Worm (Caenorhabditis elegans) whole organism, midembryonic: ENCODE results near the gene sec-15.

Experiments
- T22C8.4 ChIP-seq: fragments of 200-800 bp; sonication (Bioruptor generic); IDR thresholded peaks from 2 replicates; pipeline ENCODE4 v1.3.6; 2022; ENCODE audit warnings: missing genetic modification characterization, missing compliant biosample characterization
- cog-1 ChIP-seq: sonication (generic microtip); optimal IDR thresholded peaks from 2 replicates; lab custom pipeline; 2016; ENCODE audit warnings: missing genetic modification characterization, missing compliant biosample characterization
- flt-1 ChIP-seq: fragments of 200-800 bp; sonication (Bioruptor generic); IDR thresholded peaks from 2 replicates; pipeline ENCODE4 v1.3.6; 2022; ENCODE audit warnings: missing genetic modification characterization, missing compliant biosample characterization
- klf-2 ChIP-seq: fragments of 200-800 bp; sonication (Bioruptor generic); conservative IDR thresholded peaks from 2 replicates; pipeline ENCODE4 v1.3.6; 2022; ENCODE audit warnings: missing genetic modification reagents, missing genetic modification characterization, missing compliant biosample characterization
- med-1 ChIP-seq: sonication (generic microtip); optimal IDR thresholded peaks from 2 replicates; lab custom pipeline; 2017; ENCODE audit warnings: missing genetic modification characterization, mild to moderate bottlenecking, missing compliant biosample characterization, antibody characterized with exemption, missing genetic modification reagents; ENCODE audit not compliant: insufficient read depth
- ref-1 ChIP-seq: fragments of 200-800 bp; sonication (Bioruptor generic); conservative IDR thresholded peaks from 2 replicates; pipeline ENCODE4 v1.3.6; 2022; ENCODE audit warnings: missing genetic modification reagents, missing genetic modification characterization, missing compliant biosample characterization
- tab-1 ChIP-seq: fragments of 200-800 bp; sonication (Bioruptor generic); IDR thresholded peaks from 2 replicates; pipeline ENCODE4 v1.3.6; 2022; ENCODE audit warnings: missing genetic modification characterization, missing compliant biosample characterization
- ztf-23 ChIP-seq: fragments of 200-800 bp; sonication (Bioruptor generic); IDR thresholded peaks from 2 replicates; pipeline ENCODE4 v1.3.6; 2022; ENCODE audit warnings: missing genetic modification reagents, missing genetic modification characterization, missing compliant biosample characterization
- ztf-29 ChIP-seq: fragments of 200-800 bp; sonication (Bioruptor generic); IDR thresholded peaks from 2 replicates; pipeline ENCODE4 v1.3.6; 2022; ENCODE audit warnings: missing genetic modification reagents, missing genetic modification characterization, missing compliant biosample characterization

The sec-15 gene

DNA sequence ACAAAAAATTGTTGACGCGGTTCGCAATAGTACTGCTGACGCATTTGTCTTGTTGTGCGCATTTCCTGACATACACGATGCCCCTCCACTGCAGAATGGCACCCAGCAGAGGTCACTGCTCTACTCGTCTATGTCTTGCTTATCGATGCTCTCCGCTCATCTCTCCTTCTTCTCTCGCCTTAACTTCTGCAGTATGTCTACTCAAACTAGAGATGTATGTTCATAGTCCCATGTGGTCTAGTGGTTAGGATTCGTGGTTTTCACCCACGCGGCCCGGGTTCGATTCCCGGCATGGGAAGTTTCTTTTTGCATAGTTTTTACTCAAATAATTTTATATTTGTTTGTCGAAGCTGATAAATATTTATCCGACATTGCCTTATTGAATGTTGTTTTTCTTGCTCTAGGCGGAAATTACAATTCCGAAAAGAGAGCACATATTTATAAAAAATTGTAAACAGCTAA, 403 bp upstream of the sec-15 start, which contains the start of gene C28G1.2:
TSS of gene C28G1.2 (plus strand) at position 130 of the 462 bp plus-strand sequence.
- TF ChIP-seq ref-1 (peak; percentile 96), med-1 (GFP tag; lab: Kevin White, UChicago) (peak; percentile 86), flt-1 (GFP tag; lab: Robert Waterston, UW) (peak; percentile 99), klf-2 (GFP tag; lab: Robert Waterston, UW) (peak; percentile 95), ztf-23 (GFP tag; lab: Robert Waterston, UW) (peak; percentile 98), tab-1 (peak; percentile 98), T22C8.4 (GFP tag; lab: Robert Waterston, UW) (peak; percentile 97), ztf-29 (GFP tag; lab: Robert Waterston, UW) (peak; percentile 97), cog-1 (tag; lab: Kevin White, UChicago) (peak; percentile 93)

DNA sequence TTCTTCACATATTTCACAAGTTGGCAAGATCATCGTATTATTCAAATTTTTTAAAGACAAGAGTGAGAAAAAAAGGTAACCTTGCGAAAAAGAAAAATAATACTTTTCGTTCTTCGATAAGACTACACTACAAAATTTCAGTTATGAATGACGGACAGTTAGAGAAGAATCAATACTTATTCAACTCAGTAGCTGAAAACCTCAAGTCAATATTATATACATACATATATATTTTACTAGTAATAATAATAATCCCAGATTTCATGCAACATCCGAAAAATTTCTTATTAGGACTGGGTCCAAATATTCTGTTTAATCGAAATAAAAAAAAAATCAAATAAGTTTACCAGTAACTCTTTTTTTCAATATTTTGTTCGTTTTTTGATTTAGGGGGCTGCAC, 4.4 kb downstream of the sec-15 start, which contains the start of gene C28G1.6:
TSS of gene C28G1.6 (minus strand) at position 101 of the 400 bp plus-strand sequence.
- TF ChIP-seq ztf-29 (GFP tag; lab: Robert Waterston, UW) (no peak), T22C8.4 (GFP tag; lab: Robert Waterston, UW) (no peak), med-1 (GFP tag; lab: Kevin White, UChicago) (no peak), cog-1 (tag; lab: Kevin White, UChicago) (no peak), klf-2 (GFP tag; lab: Robert Waterston, UW) (no peak), tab-1 (no peak), ref-1 (no peak), flt-1 (GFP tag; lab: Robert Waterston, UW) (no peak), ztf-23 (GFP tag; lab: Robert Waterston, UW) (no peak)

DNA sequence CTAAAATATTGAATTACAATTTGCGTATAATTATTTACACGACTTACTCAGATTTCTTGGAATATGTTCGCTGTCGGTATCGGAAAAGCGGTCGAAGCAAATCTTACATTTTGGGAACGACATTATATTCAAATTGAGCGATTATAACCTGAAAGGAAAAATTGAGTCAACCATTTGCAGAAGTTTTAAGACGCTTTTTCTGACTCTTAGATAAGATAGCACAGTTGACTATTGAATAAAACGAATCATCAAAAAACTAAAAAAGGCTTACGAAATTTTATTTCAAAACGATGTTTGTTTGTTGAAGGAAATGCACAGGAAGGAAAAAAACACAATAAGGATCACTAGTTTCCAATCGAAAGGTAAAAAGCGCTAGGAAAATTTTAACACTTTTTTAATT, 7.2 kb downstream of the sec-15 start, which contains the start of gene rcs-1:
TSS of gene rcs-1 (minus strand) at position 176 of the 400 bp plus-strand sequence.
- TF ChIP-seq T22C8.4 (GFP tag; lab: Robert Waterston, UW) (no peak), med-1 (GFP tag; lab: Kevin White, UChicago) (no peak), ztf-29 (GFP tag; lab: Robert Waterston, UW) (no peak), flt-1 (GFP tag; lab: Robert Waterston, UW) (no peak), klf-2 (GFP tag; lab: Robert Waterston, UW) (no peak), tab-1 (no peak), cog-1 (tag; lab: Kevin White, UChicago) (no peak)

DNA sequence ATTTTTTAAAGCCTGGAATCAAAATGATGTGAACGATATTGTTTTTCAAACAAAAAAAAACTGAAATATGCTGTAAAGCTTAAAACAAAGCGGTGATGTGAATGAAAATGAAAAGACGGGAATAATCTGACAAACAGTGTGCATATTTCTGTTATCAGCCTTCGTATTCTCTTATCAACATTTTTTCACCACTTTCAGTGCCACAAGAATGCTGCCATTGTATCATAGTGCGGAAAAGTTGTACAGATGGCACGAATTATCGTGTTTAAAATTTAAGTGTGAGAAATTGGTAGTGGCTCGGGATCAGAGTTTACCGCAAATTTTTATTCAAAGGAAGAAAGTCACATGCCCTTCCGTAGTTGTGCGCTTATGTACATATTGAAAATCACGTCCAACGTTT, 11.1 kb downstream of the sec-15 start, which contains the start of gene ifd-1:
TSS of gene ifd-1 (minus strand) at position 12 of the 400 bp plus-strand sequence.
- TF ChIP-seq ztf-23 (GFP tag; lab: Robert Waterston, UW) (no peak), ztf-29 (GFP tag; lab: Robert Waterston, UW) (no peak), flt-1 (GFP tag; lab: Robert Waterston, UW) (no peak), klf-2 (GFP tag; lab: Robert Waterston, UW) (no peak), tab-1 (no peak), T22C8.4 (GFP tag; lab: Robert Waterston, UW) (no peak), cog-1 (tag; lab: Kevin White, UChicago) (no peak)

DNA sequence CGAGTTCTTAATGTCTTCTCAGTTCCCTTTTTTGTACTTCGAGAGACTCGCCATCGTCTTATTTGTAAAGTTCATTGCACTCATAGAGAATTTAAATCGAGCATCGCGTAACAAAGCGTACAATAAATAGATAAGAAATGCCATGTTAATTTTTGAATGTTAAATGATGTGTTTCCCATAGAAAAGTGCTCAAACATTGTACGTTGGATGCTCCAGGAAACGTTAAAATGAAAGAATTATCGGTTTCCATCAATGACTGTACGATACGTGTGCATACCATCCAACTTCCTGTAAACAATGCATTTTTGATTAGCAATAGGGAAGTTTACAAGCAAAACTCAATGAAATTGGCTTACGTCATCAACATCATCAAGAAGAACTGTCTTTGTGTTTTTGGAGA, 14.9 kb downstream of the sec-15 start:
- no peak for TF ChIP-seq cog-1 (tag; lab: Kevin White, UChicago)
- TF ChIP-seq T22C8.4 (GFP tag; lab: Robert Waterston, UW), result no peak
- no peak for TF ChIP-seq klf-2 (GFP tag; lab: Robert Waterston, UW)
- no peak for TF ChIP-seq med-1 (GFP tag; lab: Kevin White, UChicago)
- TF ChIP-seq tab-1, result no peak
- no peak for TF ChIP-seq flt-1 (GFP tag; lab: Robert Waterston, UW)
- TF ChIP-seq ztf-29 (GFP tag; lab: Robert Waterston, UW), result no peak
- TF ChIP-seq ref-1, result no peak

DNA sequence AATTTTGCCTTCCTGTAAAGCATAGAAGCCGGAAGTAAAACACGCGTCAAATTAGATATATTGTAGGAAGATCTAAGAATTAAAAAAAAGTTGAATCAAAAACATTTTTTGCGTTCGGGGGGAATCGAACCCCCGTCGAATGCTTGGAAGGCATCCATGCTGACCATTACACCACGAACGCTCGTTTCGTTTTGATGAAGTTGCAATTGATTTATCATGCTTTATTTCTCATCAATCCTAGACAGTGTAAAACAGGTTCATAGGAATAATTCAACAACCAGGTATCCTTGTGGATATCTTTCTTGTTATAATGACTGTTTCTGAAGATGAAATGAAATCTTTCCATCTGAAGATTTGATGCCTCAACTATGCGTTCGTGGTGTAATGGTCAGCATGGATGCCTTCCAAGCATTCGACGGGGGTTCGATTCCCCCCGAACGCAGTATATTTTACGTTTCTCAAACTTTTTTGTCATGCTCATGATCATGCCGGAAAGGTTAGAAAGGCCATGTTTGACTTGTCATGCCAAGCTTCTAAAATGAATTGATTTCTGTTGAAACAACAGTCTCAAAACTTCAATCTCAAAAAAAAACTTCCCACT, 15.6 kb downstream of the sec-15 start:
- TF ChIP-seq flt-1 (GFP tag; lab: Robert Waterston, UW) (no peak), ref-1 (no peak), tab-1 (no peak), T22C8.4 (GFP tag; lab: Robert Waterston, UW) (no peak), ztf-23 (GFP tag; lab: Robert Waterston, UW) (no peak), med-1 (GFP tag; lab: Kevin White, UChicago) (no peak), cog-1 (tag; lab: Kevin White, UChicago) (no peak), klf-2 (GFP tag; lab: Robert Waterston, UW) (no peak), ztf-29 (GFP tag; lab: Robert Waterston, UW) (no peak)

DNA sequence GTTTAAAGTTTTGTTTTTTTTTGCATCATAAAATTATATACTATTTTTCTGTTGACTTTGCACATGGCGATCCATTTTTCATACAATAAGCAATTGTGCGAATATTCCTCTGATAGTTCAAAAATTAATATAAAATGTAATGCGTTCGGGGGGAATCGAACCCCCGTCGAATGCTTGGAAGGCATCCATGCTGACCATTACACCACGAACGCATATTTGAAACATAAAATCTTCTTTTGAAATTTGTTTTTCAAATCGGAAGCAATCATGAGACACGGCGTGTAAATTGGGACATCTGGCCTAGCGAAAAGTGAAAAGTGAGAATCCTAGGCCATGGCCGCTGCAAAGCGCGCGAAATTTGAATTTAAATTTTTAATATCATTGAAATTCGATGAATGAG, 17.1 kb downstream of the sec-15 start:
- TF ChIP-seq T22C8.4 (GFP tag; lab: Robert Waterston, UW), result peak; percentile 8; the same call in 1 of the 2 replicates

DNA sequence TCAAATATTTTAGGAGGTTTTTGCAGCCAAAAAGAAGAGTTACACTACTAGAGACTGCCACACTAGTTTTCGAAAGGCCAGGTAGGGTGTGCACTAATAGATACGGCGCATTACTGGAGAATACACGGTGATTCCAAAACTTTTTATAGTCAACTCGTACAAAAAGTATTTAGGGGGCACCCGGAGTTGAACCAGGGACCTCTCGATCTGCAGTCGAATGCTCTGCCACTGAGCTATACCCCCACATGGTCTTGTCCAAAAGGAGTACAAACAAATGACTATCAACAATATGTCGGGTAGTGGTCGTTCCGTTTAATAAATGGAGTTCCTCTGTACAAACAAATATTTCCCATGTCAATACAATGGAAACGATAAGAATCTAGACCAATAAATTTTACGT, 17.6 kb downstream of the sec-15 start:
- TF ChIP-seq cog-1 (tag; lab: Kevin White, UChicago) (no peak), ref-1 (peak; percentile 48; the same call in 1 of the 2 replicates), flt-1 (GFP tag; lab: Robert Waterston, UW) (peak; percentile 89), tab-1 (peak; percentile 80), T22C8.4 (GFP tag; lab: Robert Waterston, UW) (peak; percentile 51), klf-2 (GFP tag; lab: Robert Waterston, UW) (peak; percentile 65; the same call in 1 of the 2 replicates), med-1 (GFP tag; lab: Kevin White, UChicago) (no peak), ztf-29 (GFP tag; lab: Robert Waterston, UW) (no peak), ztf-23 (GFP tag; lab: Robert Waterston, UW) (peak; percentile 69; the same call in 1 of the 2 replicates)

DNA sequence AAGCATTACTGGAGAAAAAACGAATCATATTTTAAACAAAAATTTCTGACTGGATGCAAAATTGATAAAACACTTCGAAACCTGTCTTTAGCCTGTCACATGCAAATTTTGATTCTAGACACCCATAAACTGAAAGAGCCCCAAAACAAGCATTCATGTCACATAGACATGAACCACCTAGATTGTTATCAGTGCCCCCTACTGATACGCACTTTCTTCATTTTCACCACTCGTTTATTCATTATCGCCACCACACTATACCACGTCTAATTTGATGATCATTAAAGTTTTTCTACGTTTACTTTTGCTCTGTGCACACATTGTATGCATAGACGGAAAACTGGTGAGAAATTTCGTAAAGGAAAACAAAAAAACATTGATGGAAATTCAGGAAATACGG, 23.6 kb downstream of the sec-15 start, which contains the start of gene cnnm-2:
TSS of gene cnnm-2 (plus strand) at position 190 of the 400 bp plus-strand sequence.
- TF ChIP-seq cog-1 (tag; lab: Kevin White, UChicago), result no peak
- TF ChIP-seq ref-1, result no peak
- no peak for TF ChIP-seq ztf-23 (GFP tag; lab: Robert Waterston, UW)
- no peak for TF ChIP-seq med-1 (GFP tag; lab: Kevin White, UChicago)
- no peak for TF ChIP-seq T22C8.4 (GFP tag; lab: Robert Waterston, UW)
- TF ChIP-seq klf-2 (GFP tag; lab: Robert Waterston, UW), result no peak
- TF ChIP-seq flt-1 (GFP tag; lab: Robert Waterston, UW), result no peak
- TF ChIP-seq tab-1, result no peak
- no peak for TF ChIP-seq ztf-29 (GFP tag; lab: Robert Waterston, UW)
